Worm (Caenorhabditis elegans): ENCODE results near the gene srg-15.

srg-15 gene

DNA sequence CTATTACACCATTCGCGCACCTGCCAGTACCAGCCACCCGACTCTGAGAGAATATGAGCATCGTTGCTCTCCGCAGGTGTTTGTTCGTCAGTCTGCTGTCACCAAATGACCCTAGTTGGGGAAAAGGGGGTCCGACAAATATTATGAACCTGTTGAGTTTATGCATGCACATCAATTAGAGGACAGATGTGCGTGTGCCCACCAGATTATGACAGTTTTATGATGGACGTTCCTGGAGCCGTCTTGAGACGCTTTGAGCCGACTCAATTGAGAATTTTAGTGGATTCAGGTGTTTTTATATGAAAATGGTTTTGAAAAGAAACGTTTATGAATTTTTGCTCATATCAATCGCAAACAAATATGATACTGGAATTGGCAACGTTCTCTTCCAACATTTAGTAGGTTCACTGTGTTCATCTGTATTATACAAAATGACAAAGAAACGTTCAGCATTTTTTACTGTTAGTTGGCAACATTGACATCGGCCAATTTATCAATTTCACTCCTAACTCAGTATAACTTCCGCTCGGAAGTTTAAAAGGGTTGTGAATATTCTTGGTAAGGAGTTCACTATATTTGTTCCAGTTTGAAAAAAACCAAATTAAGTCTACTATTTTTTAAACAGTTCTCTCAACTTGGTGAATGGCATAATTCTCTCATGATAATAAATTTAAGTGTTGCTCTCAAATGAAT lies 37.2 kb upstream of the srg-15 start (continued):
- no peak for TF ChIP-seq elt-2 (tag; optimal IDR thresholded peaks at IDR 0.05)
- TF ChIP-seq grh-1 (GFP tag; IDR thresholded peaks at IDR 0.05), result no peak
- no peak for TF ChIP-seq ceh-90 (tag; optimal IDR thresholded peaks at IDR 0.05)
- peak; percentile 23 for TF ChIP-seq rnt-1 (tag; optimal IDR thresholded peaks at IDR 0.05)
- no peak for TF ChIP-seq nhr-12 (tag; optimal IDR thresholded peaks at IDR 0.05)
- TF ChIP-seq snpc-4 (tag; optimal IDR thresholded peaks at IDR 0.05), result no peak
- TF ChIP-seq lin-14 (GFP tag; optimal IDR thresholded peaks at IDR 0.05), result peak; percentile 41
- no peak for TF ChIP-seq egl-13 (tag; optimal IDR thresholded peaks at IDR 0.05)
- TF ChIP-seq elt-3 (tag; optimal IDR thresholded peaks at IDR 0.05), result peak in 3 of 6 experiments; percentile 19 to 74 (median 38)
- TF ChIP-seq ztf-4 (tag; optimal IDR thresholded peaks at IDR 0.05), result peak; percentile 67
- no peak for TF ChIP-seq F16B12.6 (tag; optimal IDR thresholded peaks at IDR 0.05)
- no peak for TF ChIP-seq ces-1 (GFP tag; optimal IDR thresholded peaks at IDR 0.05)
- peak; percentile 39 for TF ChIP-seq lin-13 (GFP tag; optimal IDR thresholded peaks at IDR 0.05)
- TF ChIP-seq nhr-71 (tag; optimal IDR thresholded peaks at IDR 0.05), result peak; percentile 63
- peak; percentile 42 for TF ChIP-seq pax-3 (tag; optimal IDR thresholded peaks at IDR 0.05)
- TF ChIP-seq ets-5 (GFP tag; IDR thresholded peaks at IDR 0.05), result no peak
- TF ChIP-seq pqm-1 (tag; optimal IDR thresholded peaks at IDR 0.05), result no peak
- TF ChIP-seq aha-1 (tag; optimal IDR thresholded peaks at IDR 0.05), result no peak
- TF ChIP-seq C16A3.4 (tag; optimal IDR thresholded peaks at IDR 0.05), result peak; percentile 33
- no peak for TF ChIP-seq C34B4.2 (tag; optimal IDR thresholded peaks at IDR 0.05)
- TF ChIP-seq Y116A8C.19 (tag; optimal IDR thresholded peaks at IDR 0.05; ENCODE audit: borderline replicate concordance), result no peak
- peak in 1 of 2 experiments; percentile 65 for TF ChIP-seq lin-35 (GFP tag; optimal IDR thresholded peaks at IDR 0.05)
- TF ChIP-seq nhr-28 (tag; optimal IDR thresholded peaks at IDR 0.05), result no peak
- no peak for TF ChIP-seq lin-39 (tag; optimal IDR thresholded peaks at IDR 0.05)
- no peak for TF ChIP-seq nhr-76 (tag; optimal IDR thresholded peaks at IDR 0.05)
- TF ChIP-seq tbx-2 (tag; optimal IDR thresholded peaks at IDR 0.05), result peak; percentile 41
- TF ChIP-seq dsc-1 (tag; optimal IDR thresholded peaks at IDR 0.05), result peak; percentile 2
- no peak for TF ChIP-seq hlh-17 (GFP tag; optimal IDR thresholded peaks at IDR 0.05; ENCODE audit: borderline replicate concordance)
- TF ChIP-seq nhr-20 (tag; optimal IDR thresholded peaks at IDR 0.05), result peak; percentile 44
- no peak for TF ChIP-seq isw-1 (GFP tag; IDR thresholded peaks at IDR 0.05)
- no peak for TF ChIP-seq mdl-1 (tag; optimal IDR thresholded peaks at IDR 0.05)
- no peak for TF ChIP-seq zag-1 (tag; optimal IDR thresholded peaks at IDR 0.05)
- TF ChIP-seq nhr-47 (tag; optimal IDR thresholded peaks at IDR 0.05), result peak; percentile 73
- peak; percentile 23 for TF ChIP-seq hpl-2 (GFP tag; optimal IDR thresholded peaks at IDR 0.05)
- no peak for TF ChIP-seq swsn-7 (tag; optimal IDR thresholded peaks at IDR 0.05)

DNA sequence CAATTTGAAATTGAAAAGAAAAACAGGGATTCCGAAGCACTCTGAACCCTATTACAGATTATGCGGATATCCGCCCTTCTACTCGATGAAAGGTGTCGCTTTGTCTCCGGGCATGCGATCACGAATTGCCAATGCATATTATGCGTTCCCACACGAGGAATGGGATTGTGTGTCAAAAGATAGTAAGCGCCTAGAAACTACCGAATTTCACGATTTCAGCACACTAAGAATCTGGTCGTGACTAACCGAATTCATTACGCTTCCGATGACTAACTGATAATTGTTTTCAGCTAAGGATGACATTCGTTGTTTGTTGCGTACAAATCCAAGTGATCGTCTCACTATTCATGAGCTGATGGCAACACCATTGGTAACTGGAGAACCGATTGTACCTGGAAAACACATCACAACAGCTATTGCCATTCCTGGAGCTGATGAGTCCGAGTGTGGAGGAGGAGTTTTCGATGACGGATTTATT lies 36.1 kb upstream of the srg-15 start:
- TF ChIP-seq snu-23 (GFP tag; optimal IDR thresholded peaks at IDR 0.05) (peak; percentile 11), egl-13 (tag; optimal IDR thresholded peaks at IDR 0.05) (no peak)

DNA sequence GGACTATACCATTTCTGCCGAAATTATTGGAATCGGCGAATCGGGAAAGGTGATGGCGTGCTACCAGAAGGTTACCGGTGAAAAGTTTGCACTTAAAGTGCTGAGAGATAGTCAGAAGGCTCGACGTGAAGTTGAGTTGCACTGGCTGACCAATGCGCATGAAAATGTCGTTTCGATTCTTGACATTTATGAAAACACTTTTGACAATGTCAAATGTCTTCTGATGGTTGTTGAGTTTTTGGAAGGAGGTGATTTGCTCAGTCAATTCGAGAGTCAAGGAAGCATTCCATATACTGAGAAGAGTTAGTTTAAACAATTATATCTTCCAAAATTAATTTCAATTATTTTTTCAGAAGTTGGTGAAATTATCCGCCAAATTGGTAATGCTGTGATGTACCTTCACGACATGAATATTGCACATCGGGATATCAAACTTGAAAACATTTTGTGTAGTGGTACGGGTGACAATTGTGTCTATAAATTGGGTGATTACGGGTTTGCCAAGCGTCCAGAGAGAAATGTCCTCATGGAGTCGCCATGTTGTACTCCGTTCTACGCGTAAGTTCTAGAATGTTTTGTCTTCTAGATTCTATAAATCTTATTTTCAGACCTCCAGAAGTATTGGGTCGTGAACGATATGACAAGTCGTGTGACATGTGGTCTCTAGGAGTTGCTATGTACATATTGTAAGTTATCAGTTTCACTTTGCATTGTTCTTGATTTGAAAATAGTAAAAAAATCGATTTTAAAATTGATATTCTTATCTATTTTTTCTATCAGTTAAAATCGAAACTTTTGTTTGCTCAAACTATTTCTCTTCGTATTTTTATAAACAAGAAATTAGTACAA lies 35.5 kb upstream of the srg-15 start:
- TF ChIP-seq ztf-4 (tag; optimal IDR thresholded peaks at IDR 0.05), result no peak
- TF ChIP-seq dsc-1 (tag; optimal IDR thresholded peaks at IDR 0.05), result no peak
- TF ChIP-seq elt-2 (tag; optimal IDR thresholded peaks at IDR 0.05), result peak; percentile 39
- TF ChIP-seq C04F5.9 (tag; optimal IDR thresholded peaks at IDR 0.05), result peak; percentile 15
- peak; percentile 23 for TF ChIP-seq rnt-1 (tag; optimal IDR thresholded peaks at IDR 0.05)
- TF ChIP-seq nhr-85 (tag), result peak; percentile 47
- TF ChIP-seq efl-1 (optimal IDR thresholded peaks at IDR 0.05), result no peak
- TF ChIP-seq efl-1 (GFP tag; optimal IDR thresholded peaks at IDR 0.05 in 1 of 2), result peak in 1 of 2 experiments; percentile 15
- peak; percentile 34 for TF ChIP-seq ama-1 (optimal IDR thresholded peaks at IDR 0.05)
- peak; percentile 23 for TF ChIP-seq lir-3 (tag; optimal IDR thresholded peaks at IDR 0.05; ENCODE audit: poor library complexity)
- TF ChIP-seq mdl-1 (tag; optimal IDR thresholded peaks at IDR 0.05), result no peak
